Fruit fly (Drosophila melanogaster): Measurements from ENCODE around the gene CG13856.

CG13856 gene

DNA sequence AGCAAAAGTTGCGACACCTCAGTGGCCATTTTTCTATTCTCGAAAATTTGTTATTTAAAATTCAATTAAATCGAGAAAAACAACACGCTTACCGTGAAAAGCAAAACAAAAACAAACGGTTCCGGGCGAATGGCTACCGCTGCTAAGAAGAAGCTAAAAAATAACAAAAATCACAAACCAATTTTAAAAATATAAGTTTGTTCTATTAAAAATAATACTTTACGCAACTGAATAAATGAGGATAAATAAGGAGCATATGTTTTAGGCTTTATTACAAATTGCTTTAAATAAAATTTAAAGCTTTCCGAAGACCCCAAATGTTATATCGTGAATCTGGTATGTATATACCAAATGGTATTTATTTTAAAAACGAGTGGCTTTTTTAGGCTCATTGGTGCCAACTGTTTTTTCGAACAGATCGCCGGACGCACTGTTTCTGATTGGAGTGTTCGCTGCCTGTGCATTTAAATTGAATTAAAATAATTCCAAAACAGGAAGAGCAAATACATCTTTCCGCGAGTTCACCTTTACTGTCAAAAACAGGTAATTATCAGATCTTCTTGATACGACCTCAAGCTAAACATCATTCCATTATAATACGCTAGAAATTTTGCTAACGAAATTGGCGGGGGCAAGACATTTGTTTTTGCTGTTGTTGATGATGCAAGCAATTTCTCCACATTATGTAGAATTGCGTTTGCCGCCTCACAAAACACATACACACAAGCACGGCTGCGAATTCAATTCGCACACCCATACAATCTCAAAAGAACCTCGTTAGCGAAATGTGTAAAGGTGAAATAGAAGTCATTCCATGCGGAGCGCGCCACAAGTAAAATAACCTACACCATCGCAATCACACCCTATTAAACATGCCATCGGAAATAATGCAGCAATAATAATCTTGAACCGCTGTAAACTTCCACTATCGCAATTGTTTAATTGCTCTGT is 35.1 kb upstream of the CG13856 start, which contains the start of the genes Polr3F and PyK (continued):
- TF ChIP-seq Eip75B (GFP tag; optimal IDR thresholded peaks at IDR 0.05) (peak; percentile 16), CG3032 (tag; optimal IDR thresholded peaks at IDR 0.05) (peak; percentile 41), eg (GFP tag; IDR thresholded peaks at IDR 0.05) (peak; percentile 72), salr (GFP tag; optimal IDR thresholded peaks at IDR 0.05) (no peak), Ets21C (GFP tag; optimal IDR thresholded peaks at IDR 0.05) (no peak), fkh (GFP tag; optimal IDR thresholded peaks at IDR 0.05) (no peak), OdsH (GFP tag; optimal IDR thresholded peaks at IDR 0.05) (peak; percentile 45), CG10631 (GFP tag; optimal IDR thresholded peaks at IDR 0.05) (no peak), CG6792 (GFP tag; optimal IDR thresholded peaks at IDR 0.05) (no peak), CG10669 (GFP tag; optimal IDR thresholded peaks at IDR 0.05) (peak; percentile 47), ss (GFP tag; optimal IDR thresholded peaks at IDR 0.05) (peak in 1 of 2 experiments; percentile 32), Sox102F (GFP tag; optimal IDR thresholded peaks at IDR 0.05) (no peak), CG11902 (GFP tag; optimal IDR thresholded peaks at IDR 0.05) (no peak), lz (GFP tag; optimal IDR thresholded peaks at IDR 0.05) (peak; percentile 36), Blimp-1 (GFP tag; optimal IDR thresholded peaks at IDR 0.05) (no peak), dac (GFP tag; optimal IDR thresholded peaks at IDR 0.05) (peak; percentile 30), Hr39 (GFP tag; optimal IDR thresholded peaks at IDR 0.05) (peak; percentile 20), topi (GFP tag; optimal IDR thresholded peaks at IDR 0.05) (peak; percentile 39), CG6163 (GFP tag; IDR thresholded peaks at IDR 0.05) (peak; percentile 67; the same call in 2 of the 3 replicates), Met (GFP tag; optimal IDR thresholded peaks at IDR 0.05) (peak; percentile 26), CG3919 (GFP tag; optimal IDR thresholded peaks at IDR 0.05) (no peak), CG34406 (GFP tag; optimal IDR thresholded peaks at IDR 0.05) (no peak), CG11294 (GFP tag; IDR thresholded peaks at IDR 0.05) (no peak), CG9139 (GFP tag; optimal IDR thresholded peaks at IDR 0.05) (no peak), Lpt (GFP tag; optimal IDR thresholded peaks at IDR 0.05) (no peak), net (GFP tag; optimal IDR thresholded peaks at IDR 0.05) (no peak), svp (GFP tag) (peak; percentile 57), CG32006 (GFP tag; optimal IDR thresholded peaks at IDR 0.05) (peak; percentile 55), CG6854 (GFP tag; optimal IDR thresholded peaks at IDR 0.05) (no peak), Sox15 (GFP tag; optimal IDR thresholded peaks at IDR 0.05) (no peak), pdm3 (GFP tag; optimal IDR thresholded peaks at IDR 0.05) (peak; percentile 36), CG8119 (GFP tag; IDR thresholded peaks at IDR 0.05) (peak; percentile 62; the same call in 2 of the 3 replicates)

dm6 chr3R:22368077-22368776 is 34.2 kb upstream of the CG13856 start:
- TF ChIP-seq vri (GFP tag; optimal IDR thresholded peaks at IDR 0.05) (peak; percentile 83), Blimp-1 (GFP tag; optimal IDR thresholded peaks at IDR 0.05) (peak; percentile 66), CG10631 (GFP tag; optimal IDR thresholded peaks at IDR 0.05) (no peak), CG11294 (GFP tag; IDR thresholded peaks at IDR 0.05) (no peak), Gug (GFP tag; IDR thresholded peaks at IDR 0.05) (no peak), CG15336 (GFP tag; IDR thresholded peaks at IDR 0.05) (peak; percentile 33; the same call in 1 of the 2 replicates), Hr39 (GFP tag; optimal IDR thresholded peaks at IDR 0.05) (peak; percentile 32), CG6163 (GFP tag; IDR thresholded peaks at IDR 0.05) (peak; percentile 30; the same call in 2 of the 3 replicates), CG6276 (GFP tag; optimal IDR thresholded peaks at IDR 0.05) (no peak), svp (GFP tag) (peak; percentile 83), CG11762 (GFP tag; optimal IDR thresholded peaks at IDR 0.05; ENCODE audit: insufficient read depth) (peak; percentile 1), CG8119 (GFP tag; IDR thresholded peaks at IDR 0.05) (no peak), pdm3 (GFP tag; optimal IDR thresholded peaks at IDR 0.05) (no peak), dsx (GFP tag; optimal IDR thresholded peaks at IDR 0.05; ENCODE audit: poor library complexity, severe bottlenecking) (no peak), eg (GFP tag; IDR thresholded peaks at IDR 0.05) (peak; percentile 7; the same call in 2 of the 3 replicates)
